Worm (Caenorhabditis elegans) whole organism, mixed stage, embryonic: ENCODE measurements around the gene lido-17.

Experiments
- M03D4.4 ChIP-seq: sonication (generic microtip); optimal IDR thresholded peaks from 2 replicates; lab custom pipeline; 2017; ENCODE audit warnings: mild to moderate bottlenecking, missing genetic modification characterization, missing compliant biosample characterization
- bed-3 ChIP-seq: fragments of 200-800 bp; sonication (Bioruptor generic); optimal IDR thresholded peaks from 3 replicates; lab custom pipeline; 2018; ENCODE audit warnings: mild to moderate bottlenecking, missing genetic modification characterization, moderate library complexity, missing compliant biosample characterization
- blmp-1 ChIP-seq: fragments of 150-350 bp; optimal IDR thresholded peaks from 2 replicates; lab custom pipeline; 2014; ENCODE audit warnings: missing biosample characterization, missing genetic modification characterization
- ceh-39 ChIP-seq: fragments of 150-350 bp; optimal IDR thresholded peaks from 2 replicates; lab custom pipeline; 2014; ENCODE audit warnings: missing biosample characterization, missing genetic modification characterization
- ceh-43 ChIP-seq: fragments of 200-800 bp; sonication (Bioruptor generic); optimal IDR thresholded peaks from 2 replicates; lab custom pipeline; 2018; ENCODE audit warnings: mild to moderate bottlenecking, missing genetic modification characterization, moderate library complexity, missing compliant biosample characterization
- ceh-83 ChIP-seq: fragments of 200-800 bp; sonication (Bioruptor generic); optimal IDR thresholded peaks from 2 replicates; lab custom pipeline; 2018; ENCODE audit warnings: mild to moderate bottlenecking, missing genetic modification characterization, missing compliant biosample characterization
- ces-1 ChIP-seq: fragments of 150-350 bp; optimal IDR thresholded peaks from 2 replicates; lab custom pipeline; 2014; ENCODE audit warnings: missing biosample characterization, missing genetic modification reagents, missing genetic modification characterization
- cnd-1 ChIP-seq: fragments of 200-800 bp; sonication (Bioruptor generic); optimal IDR thresholded peaks from 2 replicates; lab custom pipeline; 2018; ENCODE audit warnings: mild to moderate bottlenecking, missing genetic modification characterization, missing compliant biosample characterization
- drap-1 ChIP-seq: fragments of 200-800 bp; sonication (Bioruptor generic); optimal IDR thresholded peaks from 3 replicates; lab custom pipeline; 2018; ENCODE audit warnings: mild to moderate bottlenecking, missing genetic modification characterization, missing compliant biosample characterization
- elt-1 ChIP-seq: sonication (generic microtip); optimal IDR thresholded peaks from 2 replicates; lab custom pipeline; 2017; ENCODE audit warnings: missing genetic modification characterization, mild to moderate bottlenecking, missing compliant biosample characterization, antibody characterized with exemption, moderate library complexity, borderline replicate concordance; ENCODE audit not compliant: insufficient read depth
- elt-3 ChIP-seq: fragments of 150-350 bp; optimal IDR thresholded peaks from 2 replicates; lab custom pipeline; 2014; ENCODE audit warnings: missing biosample characterization, missing genetic modification characterization
- flh-1 ChIP-seq: fragments of 200-800 bp; sonication (Bioruptor generic); optimal IDR thresholded peaks from 2 replicates; lab custom pipeline; 2018; ENCODE audit warnings: mild to moderate bottlenecking, missing genetic modification characterization, moderate library complexity, missing compliant biosample characterization
- ham-2 ChIP-seq: fragments of 200-800 bp; sonication (Bioruptor generic); optimal IDR thresholded peaks from 2 replicates; lab custom pipeline; 2018; ENCODE audit warnings: mild to moderate bottlenecking, missing genetic modification characterization, missing compliant biosample characterization
- hlh-1 ChIP-seq: fragments of 150-350 bp; optimal IDR thresholded peaks from 2 replicates; lab custom pipeline; 2014; ENCODE audit warnings: missing biosample characterization, missing genetic modification reagents, missing genetic modification characterization
- lin-13 ChIP-seq: fragments of 150-350 bp; optimal IDR thresholded peaks from 2 replicates; lab custom pipeline; 2014; ENCODE audit warnings: missing biosample characterization, missing genetic modification characterization
- lin-32 ChIP-seq: fragments of 200-800 bp; sonication (Bioruptor generic); optimal IDR thresholded peaks from 2 replicates; lab custom pipeline; 2018; ENCODE audit warnings: mild to moderate bottlenecking, missing genetic modification characterization, missing compliant biosample characterization
- lsy-2 ChIP-seq: fragments of 150-350 bp; optimal IDR thresholded peaks from 2 replicates; lab custom pipeline; 2014; ENCODE audit warnings: missing biosample characterization, missing genetic modification characterization
- mab-5 ChIP-seq: fragments of 150-350 bp; optimal IDR thresholded peaks from 2 replicates; lab custom pipeline; 2014; ENCODE audit warnings: missing biosample characterization, missing genetic modification characterization
- mep-1 ChIP-seq: fragments of 150-350 bp; optimal IDR thresholded peaks from 2 replicates; lab custom pipeline; 2017; ENCODE audit warnings: missing biosample characterization, missing genetic modification reagents, missing genetic modification characterization, inconsistent platforms
- mls-2 ChIP-seq: sonication (generic microtip); optimal IDR thresholded peaks from 2 replicates; lab custom pipeline; 2016; ENCODE audit warnings: mild to moderate bottlenecking, missing genetic modification characterization, moderate library complexity, missing compliant biosample characterization
- nhr-12 ChIP-seq: fragments of 150-350 bp; optimal IDR thresholded peaks from 2 replicates; lab custom pipeline; 2014; ENCODE audit warnings: missing biosample characterization, missing genetic modification characterization
- nhr-2 ChIP-seq: fragments of 150-350 bp; optimal IDR thresholded peaks from 2 replicates; lab custom pipeline; 2014; ENCODE audit warnings: missing biosample characterization, missing genetic modification characterization
- nhr-237 ChIP-seq: fragments of 150-350 bp; optimal IDR thresholded peaks from 2 replicates; lab custom pipeline; 2014; ENCODE audit warnings: missing biosample characterization, missing genetic modification characterization
- nhr-28 ChIP-seq: fragments of 150-350 bp; optimal IDR thresholded peaks from 2 replicates; lab custom pipeline; 2014; ENCODE audit warnings: missing biosample characterization, missing genetic modification characterization
- nhr-76 ChIP-seq: sonication (generic microtip); optimal IDR thresholded peaks from 2 replicates; lab custom pipeline; 2017; ENCODE audit warnings: missing biosample characterization, missing genetic modification characterization
- pha-4 ChIP-seq: fragments of 150-350 bp; optimal IDR thresholded peaks from 2 replicates; lab custom pipeline; 2018; ENCODE audit warnings: missing biosample characterization, missing genetic modification reagents, missing genetic modification characterization
- sem-2 ChIP-seq: fragments of 200-800 bp; sonication (Bioruptor generic); optimal IDR thresholded peaks from 2 replicates; lab custom pipeline; 2018; ENCODE audit warnings: mild to moderate bottlenecking, missing genetic modification characterization, missing compliant biosample characterization
- snpc-4 ChIP-seq: fragments of 150-350 bp; optimal IDR thresholded peaks from 2 replicates; lab custom pipeline; 2014; ENCODE audit warnings: missing biosample characterization, missing genetic modification characterization
- sptf-1 ChIP-seq: sonication (generic microtip); optimal IDR thresholded peaks from 2 replicates; lab custom pipeline; 2017; ENCODE audit warnings: mild to moderate bottlenecking, missing genetic modification characterization, moderate library complexity, missing compliant biosample characterization
- tbx-8 ChIP-seq: fragments of 200-800 bp; sonication (Bioruptor generic); optimal IDR thresholded peaks from 2 replicates; lab custom pipeline; 2018; ENCODE audit warnings: mild to moderate bottlenecking, missing genetic modification characterization, moderate library complexity, missing compliant biosample characterization
- unc-120 ChIP-seq: sonication (generic microtip); optimal IDR thresholded peaks from 2 replicates; lab custom pipeline; 2017; ENCODE audit warnings: missing genetic modification characterization, missing compliant biosample characterization; ENCODE audit not compliant: poor library complexity, severe bottlenecking
- unc-39 ChIP-seq: fragments of 150-350 bp; optimal IDR thresholded peaks from 2 replicates; lab custom pipeline; 2014; ENCODE audit warnings: missing biosample characterization, missing genetic modification characterization
- unc-62 ChIP-seq: fragments of 150-350 bp; optimal IDR thresholded peaks from 2 replicates; lab custom pipeline; 2014; ENCODE audit warnings: missing biosample characterization, missing genetic modification reagents, missing genetic modification characterization
- zip-8 ChIP-seq: fragments of 150-350 bp; optimal IDR thresholded peaks from 2 replicates; lab custom pipeline; 2014; ENCODE audit warnings: missing biosample characterization, missing genetic modification characterization
- ztf-11 ChIP-seq: fragments of 150-350 bp; optimal IDR thresholded peaks from 2 replicates; lab custom pipeline; 2014; ENCODE audit warnings: missing biosample characterization, missing genetic modification characterization

lido-17 gene

ce11 chrII:9356723-9357122, 35.9 kb downstream of the lido-17 start:
- TF ChIP-seq nhr-12 (tag; lab: Kevin White, UChicago): no peak
- no peak for TF ChIP-seq zip-8 (tag; lab: Kevin White, UChicago)
- peak; percentile 59 for TF ChIP-seq ztf-11 (tag; lab: Kevin White, UChicago)
- TF ChIP-seq lin-32 (GFP tag; lab: Kevin White, UChicago): no peak
- no peak for TF ChIP-seq drap-1 (GFP tag; lab: Kevin White, UChicago)
- no peak for TF ChIP-seq snpc-4 (tag; lab: Kevin White, UChicago)
- TF ChIP-seq cnd-1 (tag; lab: Kevin White, UChicago): peak; percentile 26
- TF ChIP-seq sptf-1: peak; percentile 33
- TF ChIP-seq unc-62 (GFP tag; lab: Kevin White, UChicago): peak; percentile 53
- no peak for TF ChIP-seq ceh-43 (GFP tag; lab: Kevin White, UChicago)
- peak; percentile 16 for TF ChIP-seq unc-120 (tag; lab: Kevin White, UChicago)
- no peak for TF ChIP-seq nhr-76 (tag; lab: Kevin White, UChicago)
- peak; percentile 79 for TF ChIP-seq ham-2 (GFP tag; lab: Kevin White, UChicago)
- TF ChIP-seq pha-4 (tag; lab: Kevin White, UChicago): peak; percentile 82
- TF ChIP-seq elt-3 (tag; lab: Kevin White, UChicago): no peak
- no peak for TF ChIP-seq tbx-8 (GFP tag; lab: Kevin White, UChicago)
- TF ChIP-seq bed-3: no peak
- no peak for TF ChIP-seq mab-5
- TF ChIP-seq ces-1 (GFP tag; lab: Kevin White, UChicago): peak; percentile 57
- no peak for TF ChIP-seq flh-1
- TF ChIP-seq mep-1 (tag; lab: Kevin White, UChicago): peak; percentile 9
- no peak for TF ChIP-seq elt-1
- no peak for TF ChIP-seq nhr-2 (tag; lab: Kevin White, UChicago)
- TF ChIP-seq lsy-2 (tag; lab: Kevin White, UChicago): peak; percentile 11
- no peak for TF ChIP-seq unc-39 (tag; lab: Kevin White, UChicago)
- TF ChIP-seq M03D4.4 (tag; lab: Kevin White, UChicago): peak; percentile 1
- no peak for TF ChIP-seq ceh-83 (GFP tag; lab: Kevin White, UChicago)
- TF ChIP-seq nhr-28 (tag; lab: Kevin White, UChicago): no peak
- peak; percentile 7 for TF ChIP-seq nhr-237 (tag; lab: Kevin White, UChicago)
- TF ChIP-seq hlh-1 (tag; lab: Kevin White, UChicago): peak; percentile 83
- no peak for TF ChIP-seq sem-2 (GFP tag; lab: Kevin White, UChicago)
- no peak for TF ChIP-seq ceh-39 (tag; lab: Kevin White, UChicago)
- peak; percentile 54 for TF ChIP-seq mls-2
- peak; percentile 43 for TF ChIP-seq lin-13
- TF ChIP-seq blmp-1 (tag; lab: Kevin White, UChicago): no peak

ce11 chrII:9352669-9353068, 40.0 kb downstream of the lido-17 start, which contains the start of the genes sdhb-1 and cup-15:
TSS of gene sdhb-1 (minus strand) at chrII:9352731.
TSS of gene cup-15 (plus strand) at chrII:9353000.
- TF ChIP-seq elt-1: no peak
- no peak for TF ChIP-seq nhr-2 (tag; lab: Kevin White, UChicago)
- TF ChIP-seq lin-13: no peak
- TF ChIP-seq ceh-43 (GFP tag; lab: Kevin White, UChicago): no peak
- TF ChIP-seq nhr-12 (tag; lab: Kevin White, UChicago): no peak
- TF ChIP-seq ceh-83 (GFP tag; lab: Kevin White, UChicago): no peak
- TF ChIP-seq mep-1 (tag; lab: Kevin White, UChicago): no peak
- TF ChIP-seq mab-5: no peak
- TF ChIP-seq unc-39 (tag; lab: Kevin White, UChicago): no peak
- no peak for TF ChIP-seq unc-62 (GFP tag; lab: Kevin White, UChicago)
- TF ChIP-seq drap-1 (GFP tag; lab: Kevin White, UChicago): no peak
- no peak for TF ChIP-seq hlh-1 (tag; lab: Kevin White, UChicago)
- TF ChIP-seq ham-2 (GFP tag; lab: Kevin White, UChicago): no peak
- TF ChIP-seq nhr-28 (tag; lab: Kevin White, UChicago): no peak
- TF ChIP-seq elt-3 (tag; lab: Kevin White, UChicago): no peak
- no peak for TF ChIP-seq bed-3
- no peak for TF ChIP-seq ztf-11 (tag; lab: Kevin White, UChicago)
- TF ChIP-seq ces-1 (GFP tag; lab: Kevin White, UChicago): no peak
- no peak for TF ChIP-seq nhr-237 (tag; lab: Kevin White, UChicago)

- no peak for TF ChIP-seq cnd-1 (tag; lab: Kevin White, UChicago)
- TF ChIP-seq lin-13: no peak
- no peak for TF ChIP-seq sptf-1
- TF ChIP-seq bed-3: no peak
- TF ChIP-seq lsy-2 (tag; lab: Kevin White, UChicago): no peak
- TF ChIP-seq drap-1 (GFP tag; lab: Kevin White, UChicago): no peak
- TF ChIP-seq lin-32 (GFP tag; lab: Kevin White, UChicago): no peak
- no peak for TF ChIP-seq mep-1 (tag; lab: Kevin White, UChicago)
- no peak for TF ChIP-seq M03D4.4 (tag; lab: Kevin White, UChicago)
- no peak for TF ChIP-seq blmp-1 (tag; lab: Kevin White, UChicago)
- TF ChIP-seq hlh-1 (tag; lab: Kevin White, UChicago): no peak
- no peak for TF ChIP-seq ces-1 (GFP tag; lab: Kevin White, UChicago)
- TF ChIP-seq snpc-4 (tag; lab: Kevin White, UChicago): no peak
- TF ChIP-seq nhr-76 (tag; lab: Kevin White, UChicago): no peak
- no peak for TF ChIP-seq pha-4 (tag; lab: Kevin White, UChicago)
- no peak for TF ChIP-seq ham-2 (GFP tag; lab: Kevin White, UChicago)
Observed at ce11 chrII:9347444-9347843, 45.2 kb downstream of the lido-17 start.
